Worm (Caenorhabditis elegans) whole organism, mixed stage, embryonic: Measurements from ENCODE around the gene C25G4.2.

ENCODE experiments used
- lin-32 ChIP-seq: fragments of 200-800 bp; sonication (Bioruptor generic); optimal IDR thresholded peaks from 2 replicates; lab custom pipeline; 2018; ENCODE audit warnings: mild to moderate bottlenecking, missing genetic modification characterization, missing compliant biosample characterization
- mab-5 ChIP-seq: fragments of 150-350 bp; optimal IDR thresholded peaks from 2 replicates; lab custom pipeline; 2014; ENCODE audit warnings: missing biosample characterization, missing genetic modification characterization
- mep-1 ChIP-seq: fragments of 150-350 bp; optimal IDR thresholded peaks from 2 replicates; lab custom pipeline; 2017; ENCODE audit warnings: missing biosample characterization, missing genetic modification reagents, missing genetic modification characterization, inconsistent platforms
- snpc-4 ChIP-seq: fragments of 150-350 bp; optimal IDR thresholded peaks from 2 replicates; lab custom pipeline; 2014; ENCODE audit warnings: missing biosample characterization, missing genetic modification characterization
- zip-8 ChIP-seq: fragments of 150-350 bp; optimal IDR thresholded peaks from 2 replicates; lab custom pipeline; 2014; ENCODE audit warnings: missing biosample characterization, missing genetic modification characterization

DNA sequence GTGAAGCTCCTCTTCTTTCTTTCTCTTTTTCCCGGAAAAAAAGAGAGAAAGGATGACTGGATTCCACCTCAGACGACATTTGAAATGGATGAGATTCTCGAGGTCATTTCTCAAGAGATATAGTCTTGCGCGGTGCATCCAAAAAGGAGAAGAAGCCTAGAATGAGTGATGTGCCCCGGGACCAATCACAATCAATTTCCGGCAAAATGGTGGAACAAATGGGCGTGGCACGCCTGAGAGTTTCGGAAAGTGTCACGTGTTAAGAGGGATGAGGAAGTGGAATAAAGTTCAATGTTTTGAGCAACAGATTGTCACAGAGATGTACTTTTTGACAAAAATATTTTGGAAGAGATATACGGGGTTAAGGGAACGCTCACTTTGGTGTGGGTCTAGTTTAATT lies 18.2 kb downstream of the C25G4.2 start:
- TF ChIP-seq mab-5 (no peak), snpc-4 (tag; lab: Kevin White, UChicago) (no peak), mep-1 (tag; lab: Kevin White, UChicago) (no peak), lin-32 (no peak), zip-8 (no peak)
